Worm (Caenorhabditis elegans): ENCODE measurements around the gene ZK1073.2.

- TF ChIP-seq him-1 (tag; optimal IDR thresholded peaks at IDR 0.05) (no peak), W03F9.2 (tag; optimal IDR thresholded peaks at IDR 0.05) (no peak), dao-5 (tag; optimal IDR thresholded peaks at IDR 0.05) (no peak)
These were observed 59.9 kb downstream of the ZK1073.2 start, which contains the start of gene F09C8.1 for ce11 chrX:16163402-16163801.

All from whole organism, L4/young adult.